Worm (Caenorhabditis elegans) whole organism, L1 larva: ENCODE measurements around the gene C07B5.2.

Experiments
- C04F5.9 ChIP-seq: sonication (generic microtip); optimal IDR thresholded peaks from 2 replicates; lab custom pipeline; 2016; ENCODE audit warnings: missing genetic modification characterization, missing compliant biosample characterization
- C16A3.4 ChIP-seq: fragments of 150-350 bp; optimal IDR thresholded peaks from 2 replicates; lab custom pipeline; 2014; ENCODE audit warnings: missing biosample characterization, missing genetic modification characterization
- C34B4.2 ChIP-seq: sonication (generic microtip); optimal IDR thresholded peaks from 2 replicates; lab custom pipeline; 2017; ENCODE audit warnings: mild to moderate bottlenecking, missing genetic modification characterization, missing compliant biosample characterization
- alr-1 ChIP-seq: fragments of 200-800 bp; sonication (Bioruptor generic); optimal IDR thresholded peaks from 2 replicates; lab custom pipeline; 2018; ENCODE audit warnings: borderline replicate concordance, mild to moderate bottlenecking, missing genetic modification characterization, missing compliant biosample characterization
- aly-2 ChIP-seq: fragments of 150-350 bp; optimal IDR thresholded peaks from 2 replicates; lab custom pipeline; 2014; ENCODE audit warnings: missing biosample characterization, missing genetic modification characterization
- ceh-8 ChIP-seq: fragments of 200-800 bp; sonication (Bioruptor generic); optimal IDR thresholded peaks from 2 replicates; lab custom pipeline; 2018; ENCODE audit warnings: mild to moderate bottlenecking, missing genetic modification characterization, moderate library complexity, missing compliant biosample characterization
- ceh-82 ChIP-seq, 3 experiments: fragments of 150-350 bp in 1 of 3; sonication (generic microtip) in 2 of 3; optimal IDR thresholded peaks; 2 replicates each; lab custom pipeline; 2014 to 2017; ENCODE audit warnings: missing biosample characterization in 3 of 3, missing genetic modification characterization in 3 of 3
- ceh-88 ChIP-seq: fragments of 200-800 bp; sonication (Bioruptor generic); IDR thresholded peaks from 2 replicates; pipeline ENCODE4 v1.3.6; 2022; ENCODE audit warnings: missing genetic modification characterization, missing compliant biosample characterization
- ces-1 ChIP-seq: fragments of 150-350 bp; optimal IDR thresholded peaks from 2 replicates; lab custom pipeline; 2014; ENCODE audit warnings: missing biosample characterization, missing genetic modification reagents, missing genetic modification characterization
- dpl-1 ChIP-seq, 3 experiments: fragments of 150-350 bp in 2 of 3; sonication (generic microtip) in 1 of 3; optimal IDR thresholded peaks; 2 replicates each; lab custom pipeline; 2014 to 2017; ENCODE audit warnings: missing biosample characterization in 3 of 3, missing genetic modification characterization in 3 of 3, missing genetic modification reagents in 3 of 3
- efl-1 ChIP-seq, 4 experiments: fragments of 150-350 bp; optimal IDR thresholded peaks in 3 of 4; peaks in 1 of 4; 1 replicate in 1 of 4; 2 replicates in 3 of 4; lab custom pipeline; 2014; ENCODE audit warnings: missing biosample characterization in 2 of 4, missing genetic modification characterization in 2 of 4, missing genetic modification reagents in 2 of 4
- efl-3 ChIP-seq: fragments of 200-800 bp; sonication (Bioruptor generic); optimal IDR thresholded peaks from 2 replicates; lab custom pipeline; 2018; ENCODE audit warnings: mild to moderate bottlenecking, missing genetic modification characterization, missing compliant biosample characterization
- egl-13 ChIP-seq: sonication (generic microtip); optimal IDR thresholded peaks from 2 replicates; lab custom pipeline; 2016; ENCODE audit warnings: missing genotype, missing genetic modification reagents, missing genetic modification characterization, missing compliant biosample characterization
- egl-27 ChIP-seq, 2 experiments: fragments of 150-350 bp in 1 of 2; sonication (generic microtip); optimal IDR thresholded peaks; 3 replicates each; lab custom pipeline; 2017 to 2018; ENCODE audit warnings: missing biosample characterization in 2 of 2, missing genetic modification characterization in 2 of 2, missing genetic modification reagents in 2 of 2
- elt-2 ChIP-seq: sonication (generic microtip); optimal IDR thresholded peaks from 2 replicates; lab custom pipeline; 2016; ENCODE audit warnings: missing genetic modification characterization, mild to moderate bottlenecking, inconsistent platforms, missing compliant biosample characterization, missing genetic modification reagents
- elt-3 ChIP-seq, 6 experiments: fragments of 150-350 bp in 1 of 6; sonication (generic microtip); optimal IDR thresholded peaks; 2 replicates each; lab custom pipeline; 2017 to 2018; ENCODE audit warnings: missing biosample characterization in 6 of 6, missing genetic modification characterization in 6 of 6, inconsistent platforms in 1 of 6
- fkh-8 ChIP-seq: sonication (generic microtip); optimal IDR thresholded peaks from 2 replicates; lab custom pipeline; 2016; ENCODE audit warnings: mild to moderate bottlenecking, missing genetic modification characterization, missing compliant biosample characterization
- fos-1 ChIP-seq: fragments of 150-350 bp; optimal IDR thresholded peaks from 2 replicates; lab custom pipeline; 2014; ENCODE audit warnings: missing biosample characterization, missing genetic modification characterization
- grh-1 ChIP-seq: fragments of 200-800 bp; sonication (Bioruptor generic); IDR thresholded peaks from 2 replicates; pipeline ENCODE4 v1.3.6; 2022; ENCODE audit warnings: missing genetic modification reagents, missing genetic modification characterization, missing compliant biosample characterization
- irx-1 ChIP-seq: sonication (generic microtip); optimal IDR thresholded peaks from 2 replicates; lab custom pipeline; 2016; ENCODE audit warnings: missing genetic modification characterization, missing compliant biosample characterization
- isw-1 ChIP-seq: fragments of 200-800 bp; sonication (Bioruptor generic); IDR thresholded peaks from 2 replicates; pipeline ENCODE4 v1.3.6; 2022; ENCODE audit warnings: missing genetic modification characterization, missing compliant biosample characterization
- jun-1 ChIP-seq: fragments of 150-350 bp; optimal IDR thresholded peaks from 2 replicates; lab custom pipeline; 2014; ENCODE audit warnings: missing biosample characterization, missing genetic modification reagents, missing genetic modification characterization
- lin-13 ChIP-seq: fragments of 150-350 bp; optimal IDR thresholded peaks from 2 replicates; lab custom pipeline; 2014; ENCODE audit warnings: missing biosample characterization, missing genetic modification reagents, missing genetic modification characterization
- lin-14 ChIP-seq: fragments of 200-800 bp; sonication (Bioruptor generic); optimal IDR thresholded peaks from 2 replicates; lab custom pipeline; 2018; ENCODE audit warnings: mild to moderate bottlenecking, missing genetic modification characterization, moderate library complexity, missing compliant biosample characterization
- lin-15B ChIP-seq: fragments of 150-350 bp; sonication (generic microtip); optimal IDR thresholded peaks from 3 replicates; lab custom pipeline; 2014; ENCODE audit warnings: missing biosample characterization, missing genetic modification characterization
- lin-35 ChIP-seq, 2 experiments: fragments of 150-350 bp; optimal IDR thresholded peaks; 2 replicates each; lab custom pipeline; 2014; ENCODE audit warnings: missing biosample characterization in 2 of 2, missing genetic modification characterization in 2 of 2, missing genetic modification reagents in 2 of 2
- lsy-2 ChIP-seq, 2 experiments: fragments of 150-350 bp; optimal IDR thresholded peaks; 2 replicates each; lab custom pipeline; 2014; ENCODE audit warnings: missing biosample characterization in 2 of 2, missing genetic modification characterization in 2 of 2
- mab-9 ChIP-seq: fragments of 200-800 bp; sonication (Bioruptor generic); IDR thresholded peaks from 2 replicates; pipeline ENCODE4 v1.3.6; 2022; ENCODE audit warnings: missing genetic modification reagents, missing genetic modification characterization, missing compliant biosample characterization
- mdl-1 ChIP-seq, 2 experiments: fragments of 150-350 bp; optimal IDR thresholded peaks; 2 replicates each; lab custom pipeline; 2014 to 2017; ENCODE audit warnings: missing biosample characterization in 2 of 2, missing genetic modification characterization in 2 of 2, inconsistent platforms in 1 of 2
- nhr-11 ChIP-seq: fragments of 150-350 bp; optimal IDR thresholded peaks from 2 replicates; lab custom pipeline; 2014; ENCODE audit warnings: missing biosample characterization, missing genetic modification characterization
- nhr-19 ChIP-seq: fragments of 200-800 bp; sonication (Bioruptor generic); conservative IDR thresholded peaks from 2 replicates; pipeline ENCODE4 v1.3.6; 2022; ENCODE audit warnings: missing genetic modification characterization, missing compliant biosample characterization
- nhr-237 ChIP-seq: fragments of 150-350 bp; optimal IDR thresholded peaks from 2 replicates; lab custom pipeline; 2014; ENCODE audit warnings: missing biosample characterization, missing genetic modification characterization
- nhr-71 ChIP-seq: sonication (generic microtip); optimal IDR thresholded peaks from 2 replicates; lab custom pipeline; 2016; ENCODE audit warnings: mild to moderate bottlenecking, missing genetic modification characterization, moderate library complexity, missing compliant biosample characterization
- nhr-76 ChIP-seq: sonication (generic microtip); optimal IDR thresholded peaks from 2 replicates; lab custom pipeline; 2017; ENCODE audit warnings: missing biosample characterization, missing genetic modification characterization
- nhr-77 ChIP-seq: fragments of 150-350 bp; optimal IDR thresholded peaks from 2 replicates; lab custom pipeline; 2014; ENCODE audit warnings: missing biosample characterization, missing genetic modification characterization
- nhr-84 ChIP-seq: sonication (generic microtip); optimal IDR thresholded peaks from 2 replicates; lab custom pipeline; 2017; ENCODE audit warnings: missing biosample characterization, missing genetic modification characterization
- nhr-85 ChIP-seq: sonication (generic microtip); peaks from one replicate; lab custom pipeline; 2016; ENCODE audit warnings: missing genetic modification characterization, inconsistent platforms, missing compliant biosample characterization
- nhr-90 ChIP-seq: sonication (generic microtip); optimal IDR thresholded peaks from 2 replicates; lab custom pipeline; 2016; ENCODE audit warnings: mild to moderate bottlenecking, missing genetic modification characterization, missing compliant biosample characterization; ENCODE audit not compliant: poor library complexity
- pag-3 ChIP-seq: sonication (generic microtip); optimal IDR thresholded peaks from 2 replicates; lab custom pipeline; 2017; ENCODE audit warnings: missing genetic modification characterization, mild to moderate bottlenecking, missing compliant biosample characterization, antibody characterized with exemption, borderline replicate concordance; ENCODE audit not compliant: insufficient read depth
- pax-3 ChIP-seq: fragments of 200-800 bp; sonication (Bioruptor generic); optimal IDR thresholded peaks from 2 replicates; lab custom pipeline; 2018; ENCODE audit warnings: mild to moderate bottlenecking, missing genetic modification characterization, moderate library complexity, missing compliant biosample characterization
- pqm-1 ChIP-seq: sonication (generic microtip); optimal IDR thresholded peaks from 3 replicates; lab custom pipeline; 2017; ENCODE audit warnings: missing biosample characterization, missing genetic modification characterization
- rnt-1 ChIP-seq: sonication (generic microtip); optimal IDR thresholded peaks from 2 replicates; lab custom pipeline; 2016; ENCODE audit warnings: mild to moderate bottlenecking, missing genetic modification characterization, moderate library complexity, missing compliant biosample characterization
- sox-4 ChIP-seq: sonication (generic microtip); optimal IDR thresholded peaks from 2 replicates; lab custom pipeline; 2016; ENCODE audit warnings: missing genetic modification characterization, missing compliant biosample characterization
- sup-37 ChIP-seq: fragments of 200-800 bp; sonication (Bioruptor generic); optimal IDR thresholded peaks from 2 replicates; lab custom pipeline; 2018; ENCODE audit warnings: mild to moderate bottlenecking, missing genetic modification characterization, missing compliant biosample characterization
- swsn-7 ChIP-seq: sonication (generic microtip); optimal IDR thresholded peaks from 2 replicates; lab custom pipeline; 2016; ENCODE audit warnings: missing genetic modification characterization, missing compliant biosample characterization
- tlp-1 ChIP-seq: fragments of 150-350 bp; optimal IDR thresholded peaks from 2 replicates; lab custom pipeline; 2014; ENCODE audit warnings: missing biosample characterization, missing genetic modification characterization
- unc-130 ChIP-seq: fragments of 150-350 bp; optimal IDR thresholded peaks from 2 replicates; lab custom pipeline; 2017; ENCODE audit warnings: missing biosample characterization, missing genetic modification characterization, inconsistent platforms
- unc-30 ChIP-seq: sonication (generic microtip); optimal IDR thresholded peaks from 2 replicates; lab custom pipeline; 2017; ENCODE audit warnings: missing biosample characterization, missing genetic modification characterization
- unc-62 ChIP-seq: fragments of 150-350 bp; optimal IDR thresholded peaks from 2 replicates; lab custom pipeline; 2014; ENCODE audit warnings: missing biosample characterization, missing genetic modification reagents, missing genetic modification characterization
- zag-1 ChIP-seq: fragments of 150-350 bp; optimal IDR thresholded peaks from 2 replicates; lab custom pipeline; 2014; ENCODE audit warnings: missing biosample characterization, missing genetic modification characterization
- ztf-11 ChIP-seq, 2 experiments: sonication (generic microtip); optimal IDR thresholded peaks; 2 replicates each; lab custom pipeline; 2016 to 2017; ENCODE audit warnings: missing genetic modification characterization in 2 of 2, missing biosample characterization in 1 of 2, missing compliant biosample characterization in 1 of 2
- ztf-4 ChIP-seq: fragments of 150-350 bp; optimal IDR thresholded peaks from 2 replicates; lab custom pipeline; 2014; ENCODE audit warnings: missing biosample characterization, missing genetic modification characterization

The C07B5.2 gene

ce11 chrX:9467573-9467972 lies 49.4 kb downstream of the C07B5.2 start:
- TF ChIP-seq ztf-4 (peak; percentile 35), dpl-1 (GFP tag; optimal IDR thresholded peaks at IDR 0.05; lab: Kevin White, UChicago) (no peak), mab-9 (GFP tag; lab: Robert Waterston, UW) (peak; percentile 48), fos-1 (peak; percentile 70), pqm-1 (tag; lab: Kevin White, UChicago) (no peak), fkh-8 (peak; percentile 33), swsn-7 (peak; percentile 70), ceh-8 (GFP tag; lab: Kevin White, UChicago) (peak; percentile 77), unc-62 (GFP tag; lab: Kevin White, UChicago) (no peak), unc-30 (tag; lab: Kevin White, UChicago) (no peak), rnt-1 (peak; percentile 72), aly-2 (tag; lab: Kevin White, UChicago) (no peak), ces-1 (GFP tag; lab: Kevin White, UChicago) (no peak), nhr-19 (GFP tag; lab: Robert Waterston, UW) (peak; percentile 70), elt-2 (tag; lab: Kevin White, UChicago) (peak; percentile 9), nhr-85 (peak; percentile 48), grh-1 (no peak), elt-3 (tag; optimal IDR thresholded peaks at IDR 0.05; lab: Kevin White, UChicago) (peak in 2 of 6 experiments; percentile 53 to 82), tlp-1 (tag; lab: Kevin White, UChicago) (no peak), nhr-77 (tag; lab: Kevin White, UChicago) (peak; percentile 48), irx-1 (peak; percentile 77), C34B4.2 (tag; lab: Kevin White, UChicago) (no peak), nhr-71 (peak; percentile 75), nhr-76 (tag; lab: Kevin White, UChicago) (peak; percentile 4), ceh-88 (GFP tag; lab: Robert Waterston, UW) (no peak; the same call in 1 of the 2 replicates), lin-14 (GFP tag; lab: Kevin White, UChicago) (peak; percentile 60), ztf-11 (tag; optimal IDR thresholded peaks at IDR 0.05; lab: Kevin White, UChicago) (peak in 1 of 2 experiments; percentile 24), lin-35 (GFP tag; optimal IDR thresholded peaks at IDR 0.05; lab: Kevin White, UChicago) (peak; percentile 36 to 61), lin-13 (peak; percentile 5), lin-15B (tag; lab: Kevin White, UChicago) (no peak), egl-27 (tag; optimal IDR thresholded peaks at IDR 0.05; lab: Kevin White, UChicago) (no peak), efl-1 (optimal IDR thresholded peaks at IDR 0.05; lab: Kevin White, UChicago) (peak in 1 of 2 experiments; percentile 39), efl-1 (GFP tag; optimal IDR thresholded peaks at IDR 0.05 in 1 of 2; lab: Kevin White, UChicago) (peak in 1 of 2 experiments; percentile 89), C16A3.4 (peak; percentile 67), sup-37 (no peak), C04F5.9 (no peak), lsy-2 (tag; optimal IDR thresholded peaks at IDR 0.05; lab: Kevin White, UChicago) (peak; percentile 63 to 68), jun-1 (tag; lab: Kevin White, UChicago) (peak; percentile 60), isw-1 (GFP tag; lab: Robert Waterston, UW) (peak; percentile 23), mdl-1 (tag; optimal IDR thresholded peaks at IDR 0.05; lab: Kevin White, UChicago) (peak in 1 of 2 experiments; percentile 66), ceh-82 (tag; optimal IDR thresholded peaks at IDR 0.05; lab: Kevin White, UChicago) (peak; percentile 41 to 74 (median 70)), unc-130 (tag; lab: Kevin White, UChicago) (no peak), nhr-90 (tag; lab: Kevin White, UChicago) (peak; percentile 78), nhr-237 (peak; percentile 14), pag-3 (tag; lab: Kevin White, UChicago) (no peak), zag-1 (tag; lab: Kevin White, UChicago) (no peak), pax-3 (peak; percentile 12), efl-3 (GFP tag; lab: Kevin White, UChicago) (peak; percentile 28), nhr-11 (tag; lab: Kevin White, UChicago) (no peak), alr-1 (no peak), sox-4 (tag; lab: Kevin White, UChicago) (no peak), egl-13 (peak; percentile 27), nhr-84 (tag; lab: Kevin White, UChicago) (no peak)
